5 worm cellular contexts compared by ENCODE assay signal in the genomic region with DNA sequence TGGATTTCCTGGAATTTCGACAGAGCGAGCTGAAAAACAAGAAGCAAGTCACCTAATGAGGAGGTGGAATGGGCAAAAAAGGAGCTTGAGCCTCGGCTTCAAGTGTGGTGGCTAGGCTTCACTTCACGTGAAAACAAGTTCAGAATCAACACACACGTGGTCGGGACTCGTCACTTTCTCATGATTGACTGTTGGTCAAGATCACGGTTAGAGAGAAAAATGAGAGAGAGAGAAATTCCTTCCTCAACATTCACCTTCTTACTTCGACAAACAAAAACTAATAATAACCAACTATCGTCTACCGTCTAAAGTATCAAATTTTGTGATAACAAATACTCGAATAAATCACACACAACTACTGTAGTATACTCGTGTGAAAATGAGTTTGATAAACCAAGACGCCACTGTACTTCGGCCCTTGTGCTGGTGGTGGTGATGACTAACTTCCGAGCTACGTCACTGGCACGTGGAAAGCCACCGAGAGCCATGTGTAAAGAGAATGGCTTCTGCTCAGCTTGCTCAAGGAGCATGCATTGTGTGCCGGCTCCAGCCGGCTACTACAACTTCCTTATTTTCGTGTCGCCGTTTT.
A peak's percentile ranks its signal among the peaks of the same experiment; 100 is the strongest.
TF ChIP-seq lines count a peak whose summit lies in the region.

No protein-coding gene starts in this region.

TF ChIP-seq in whole organism, L1 larva, 84 proteins besides CTCF, POLR2A, EP300 and RAD21 (continues in another document):
- no peak for TF ChIP-seq vab-15 (tag; optimal IDR thresholded peaks at IDR 0.05; lab: Kevin White, UChicago)
- peak in 1 of 2 experiments; percentile 26 for TF ChIP-seq lin-35 (GFP tag; optimal IDR thresholded peaks at IDR 0.05; lab: Kevin White, UChicago)
- no peak for TF ChIP-seq mab-9 (GFP tag; IDR thresholded peaks at IDR 0.05; lab: Robert Waterston, UW)
- no peak for TF ChIP-seq ceh-88 (GFP tag; IDR thresholded peaks at IDR 0.05; lab: Robert Waterston, UW)
- peak in 2 of 6 experiments; percentile 27 to 59 for TF ChIP-seq elt-3 (tag; optimal IDR thresholded peaks at IDR 0.05; lab: Kevin White, UChicago)
- TF ChIP-seq jun-1 (tag; optimal IDR thresholded peaks at IDR 0.05; lab: Kevin White, UChicago): no peak
- peak; percentile 72 for TF ChIP-seq nhr-71 (tag; optimal IDR thresholded peaks at IDR 0.05; lab: Kevin White, UChicago)
- TF ChIP-seq C34B4.2 (tag; optimal IDR thresholded peaks at IDR 0.05; lab: Kevin White, UChicago): no peak
- TF ChIP-seq lir-3 (tag; optimal IDR thresholded peaks at IDR 0.05; lab: Kevin White, UChicago; ENCODE audit: poor library complexity): no peak
- TF ChIP-seq ztf-11 (tag; optimal IDR thresholded peaks at IDR 0.05; lab: Kevin White, UChicago): no peak
- TF ChIP-seq grh-1 (GFP tag; IDR thresholded peaks at IDR 0.05; lab: Robert Waterston, UW): no peak
- peak; percentile 2 for TF ChIP-seq rnt-1 (tag; optimal IDR thresholded peaks at IDR 0.05; lab: Kevin White, UChicago)
- peak; percentile 10 for TF ChIP-seq unc-130 (tag; optimal IDR thresholded peaks at IDR 0.05; lab: Kevin White, UChicago)
- peak; percentile 46 for TF ChIP-seq lin-14 (GFP tag; optimal IDR thresholded peaks at IDR 0.05; lab: Kevin White, UChicago)
- peak; percentile 42 for TF ChIP-seq nhr-20 (tag; optimal IDR thresholded peaks at IDR 0.05; lab: Kevin White, UChicago)
- TF ChIP-seq fkh-10 (GFP tag; optimal IDR thresholded peaks at IDR 0.05; lab: Kevin White, UChicago): no peak

TF ChIP-seq in whole organism, L2 larva, 48 proteins besides CTCF, POLR2A, EP300 and RAD21 (continues in another document):
- TF ChIP-seq crh-2 (tag; optimal IDR thresholded peaks at IDR 0.05; lab: Kevin White, UChicago): peak; percentile 17
- no peak for TF ChIP-seq ztf-4 (tag; optimal IDR thresholded peaks at IDR 0.05; lab: Kevin White, UChicago)
- TF ChIP-seq gmeb-1 (tag; optimal IDR thresholded peaks at IDR 0.05; lab: Kevin White, UChicago): no peak
- peak; percentile 60 for TF ChIP-seq sma-9 (GFP tag; optimal IDR thresholded peaks at IDR 0.05; lab: Kevin White, UChicago)
- TF ChIP-seq sma-9 (tag; optimal IDR thresholded peaks at IDR 0.05; lab: Kevin White, UChicago): no peak
- TF ChIP-seq nhr-129 (tag; optimal IDR thresholded peaks at IDR 0.05; lab: Kevin White, UChicago): peak; percentile 5
- TF ChIP-seq nhr-237 (tag; optimal IDR thresholded peaks at IDR 0.05; lab: Kevin White, UChicago): no peak
- no peak for TF ChIP-seq ZK546.5 (tag; optimal IDR thresholded peaks at IDR 0.05; lab: Kevin White, UChicago)
- TF ChIP-seq sma-3 (GFP tag; optimal IDR thresholded peaks at IDR 0.05; lab: Kevin White, UChicago): no peak
- TF ChIP-seq blmp-1 (tag; optimal IDR thresholded peaks at IDR 0.05; lab: Kevin White, UChicago; ENCODE audit: insufficient read depth): peak; percentile 92
- peak in 1 of 2 experiments; percentile 36 for TF ChIP-seq mdl-1 (tag; optimal IDR thresholded peaks at IDR 0.05; lab: Kevin White, UChicago)
- no peak for TF ChIP-seq ztf-11 (tag; optimal IDR thresholded peaks at IDR 0.05; lab: Kevin White, UChicago)
- TF ChIP-seq peb-1 (tag; optimal IDR thresholded peaks at IDR 0.05; lab: Kevin White, UChicago): no peak
- TF ChIP-seq ztf-1 (GFP tag; conservative IDR thresholded peaks at IDR 0.05; lab: Robert Waterston, UW): no peak
- TF ChIP-seq lin-13 (GFP tag; optimal IDR thresholded peaks at IDR 0.05; lab: Kevin White, UChicago): no peak
- no peak for TF ChIP-seq nhr-23 (tag; optimal IDR thresholded peaks at IDR 0.05; lab: Kevin White, UChicago)
- peak; percentile 14 for TF ChIP-seq nhr-21 (tag; optimal IDR thresholded peaks at IDR 0.05; lab: Kevin White, UChicago)
- TF ChIP-seq mab-5 (tag; optimal IDR thresholded peaks at IDR 0.05; lab: Kevin White, UChicago): no peak

TF ChIP-seq in whole organism, L3 larva, 47 proteins besides CTCF, POLR2A, EP300 and RAD21 (continues in another document):
- TF ChIP-seq nhr-67 (tag; optimal IDR thresholded peaks at IDR 0.05; lab: Kevin White, UChicago): no peak
- peak; percentile 33 for TF ChIP-seq elt-2 (tag; optimal IDR thresholded peaks at IDR 0.05; lab: Kevin White, UChicago)
- TF ChIP-seq fkh-10 (GFP tag; optimal IDR thresholded peaks at IDR 0.05; lab: Kevin White, UChicago): no peak
- TF ChIP-seq lin-39 (tag; optimal IDR thresholded peaks at IDR 0.05; lab: Kevin White, UChicago): no peak
- TF ChIP-seq ceh-16 (tag; optimal IDR thresholded peaks at IDR 0.05; lab: Kevin White, UChicago): no peak
- no peak for TF ChIP-seq lsy-12 (tag; optimal IDR thresholded peaks at IDR 0.05; lab: Kevin White, UChicago)
- TF ChIP-seq nhr-77 (tag; optimal IDR thresholded peaks at IDR 0.05; lab: Kevin White, UChicago): no peak
- TF ChIP-seq jun-1 (tag; optimal IDR thresholded peaks at IDR 0.05; lab: Kevin White, UChicago): no peak
- TF ChIP-seq pqm-1 (tag; optimal IDR thresholded peaks at IDR 0.05; lab: Kevin White, UChicago): peak; percentile 57
- TF ChIP-seq ZK546.5 (tag; optimal IDR thresholded peaks at IDR 0.05; lab: Kevin White, UChicago): no peak
- TF ChIP-seq nhr-25 (tag; optimal IDR thresholded peaks at IDR 0.05; lab: Kevin White, UChicago): peak; percentile 36
- peak; percentile 48 for TF ChIP-seq nhr-43 (tag; optimal IDR thresholded peaks at IDR 0.05; lab: Kevin White, UChicago; ENCODE audit: poor library complexity, severe bottlenecking)
- no peak for TF ChIP-seq unc-62 (GFP tag; optimal IDR thresholded peaks at IDR 0.05; lab: Kevin White, UChicago)
- TF ChIP-seq nhr-76 (tag; optimal IDR thresholded peaks at IDR 0.05; lab: Kevin White, UChicago): no peak
- no peak for TF ChIP-seq nfya-1 (tag; optimal IDR thresholded peaks at IDR 0.05; lab: Kevin White, UChicago; ENCODE audit: insufficient read depth)
- TF ChIP-seq mdl-1 (tag; optimal IDR thresholded peaks at IDR 0.05; lab: Kevin White, UChicago): no peak
- TF ChIP-seq egl-27 (tag; optimal IDR thresholded peaks at IDR 0.05; lab: Kevin White, UChicago): no peak
- TF ChIP-seq nhr-28 (tag; optimal IDR thresholded peaks at IDR 0.05; lab: Kevin White, UChicago): no peak
- TF ChIP-seq sea-2 (GFP tag; optimal IDR thresholded peaks at IDR 0.05; lab: Kevin White, UChicago): no peak

TF ChIP-seq in whole organism, L4 larva, 104 proteins besides CTCF, POLR2A, EP300 and RAD21 (continues in another document):
- TF ChIP-seq aly-2 (tag; optimal IDR thresholded peaks at IDR 0.05; lab: Kevin White, UChicago): no peak
- TF ChIP-seq T26A8.4 (GFP tag; IDR thresholded peaks at IDR 0.05; lab: Robert Waterston, UW): 0 out of 2 replicates have a peak, but pooled peaks have one; percentile 16
- no peak for TF ChIP-seq Y75B8A.6 (GFP tag; IDR thresholded peaks at IDR 0.05; lab: Robert Waterston, UW)
- no peak for TF ChIP-seq rbr-2 (tag; optimal IDR thresholded peaks at IDR 0.05; lab: Kevin White, UChicago)
- TF ChIP-seq nhr-77 (tag; optimal IDR thresholded peaks at IDR 0.05; lab: Kevin White, UChicago): peak; percentile 20
- no peak for TF ChIP-seq lir-3 (tag; optimal IDR thresholded peaks at IDR 0.05; lab: Kevin White, UChicago)
- no peak for TF ChIP-seq jun-1 (tag; optimal IDR thresholded peaks at IDR 0.05; lab: Kevin White, UChicago)
- no peak for TF ChIP-seq daf-8 (GFP tag; IDR thresholded peaks at IDR 0.05; lab: Robert Waterston, UW)
- TF ChIP-seq ceh-28 (tag; optimal IDR thresholded peaks at IDR 0.05; lab: Kevin White, UChicago): no peak
- TF ChIP-seq Y5F2A.4 (GFP tag; optimal IDR thresholded peaks at IDR 0.05; lab: Kevin White, UChicago): no peak
- TF ChIP-seq lsy-2 (tag; optimal IDR thresholded peaks at IDR 0.05; lab: Kevin White, UChicago): no peak
- peak; percentile 45 for TF ChIP-seq nhr-102 (tag; optimal IDR thresholded peaks at IDR 0.05; lab: Kevin White, UChicago)
- no peak for TF ChIP-seq ceh-20 (GFP tag; IDR thresholded peaks at IDR 0.05; lab: Robert Waterston, UW)
- no peak for TF ChIP-seq pha-4 (GFP tag; IDR thresholded peaks at IDR 0.05; lab: Robert Waterston, UW)
- TF ChIP-seq pha-4 (tag; optimal IDR thresholded peaks at IDR 0.05; lab: Kevin White, UChicago): no peak
- peak; percentile 70 for TF ChIP-seq hlh-11 (tag; optimal IDR thresholded peaks at IDR 0.05; lab: Kevin White, UChicago)
- TF ChIP-seq vab-7 (GFP tag; IDR thresholded peaks at IDR 0.05; lab: Robert Waterston, UW): no peak
- no peak for TF ChIP-seq snpc-4 (tag; optimal IDR thresholded peaks at IDR 0.05; lab: Kevin White, UChicago)
- peak; percentile 15 for TF ChIP-seq aha-1 (tag; lab: Kevin White, UChicago)
- TF ChIP-seq hif-1 (tag; optimal IDR thresholded peaks at IDR 0.05; lab: Kevin White, UChicago): peak in 1 of 2 experiments; percentile 7
- TF ChIP-seq zag-1 (tag; optimal IDR thresholded peaks at IDR 0.05; lab: Kevin White, UChicago): no peak

TF ChIP-seq in whole organism, young adult, 124 proteins besides CTCF, POLR2A, EP300 and RAD21 (continues in another document):
- TF ChIP-seq ceh-100 (GFP tag; IDR thresholded peaks at IDR 0.05; lab: Robert Waterston, UW) (no peak), hrde-1 (tag; optimal IDR thresholded peaks at IDR 0.05; lab: Kevin White, UChicago; ENCODE audit: borderline replicate concordance) (no peak), lir-1 (GFP tag; conservative IDR thresholded peaks at IDR 0.05; lab: Robert Waterston, UW) (no peak), mcd-1 (GFP tag; IDR thresholded peaks at IDR 0.05; lab: Robert Waterston, UW) (no peak), Y95B8A.8 (GFP tag; IDR thresholded peaks at IDR 0.05; lab: Robert Waterston, UW) (no peak), cebp-1 (GFP tag; IDR thresholded peaks at IDR 0.05; lab: Robert Waterston, UW) (no peak), cebp-1 (tag; optimal IDR thresholded peaks at IDR 0.05; lab: Kevin White, UChicago) (peak; percentile 21), lsy-27 (tag; optimal IDR thresholded peaks at IDR 0.05; lab: Kevin White, UChicago; ENCODE audit: borderline replicate concordance, insufficient read depth) (no peak), nhr-90 (tag; optimal IDR thresholded peaks at IDR 0.05; lab: Kevin White, UChicago) (no peak), ceh-40 (GFP tag; IDR thresholded peaks at IDR 0.05; lab: Robert Waterston, UW) (no peak), rec-8 (tag; optimal IDR thresholded peaks at IDR 0.05; lab: Kevin White, UChicago) (no peak), C17E4.6 (GFP tag; IDR thresholded peaks at IDR 0.05; lab: Robert Waterston, UW) (no peak), dox-1 (GFP tag; IDR thresholded peaks at IDR 0.05; lab: Robert Waterston, UW) (0 out of 2 replicates have a peak, but pooled peaks have one; percentile 4), egl-18 (GFP tag; IDR thresholded peaks at IDR 0.05; lab: Robert Waterston, UW) (no peak), Y56A3A.18 (GFP tag; IDR thresholded peaks at IDR 0.05; lab: Robert Waterston, UW) (no peak), somi-1 (GFP tag; optimal IDR thresholded peaks at IDR 0.05; lab: Kevin White, UChicago) (peak; percentile 17), pbrm-1 (GFP tag; IDR thresholded peaks at IDR 0.05; lab: Robert Waterston, UW) (no peak), ets-4 (GFP tag; optimal IDR thresholded peaks at IDR 0.05; lab: Kevin White, UChicago) (no peak), atf-7 (tag; optimal IDR thresholded peaks at IDR 0.05; lab: Kevin White, UChicago) (no peak), ztf-18 (tag; optimal IDR thresholded peaks at IDR 0.05; lab: Kevin White, UChicago) (no peak), ztf-28 (GFP tag; IDR thresholded peaks at IDR 0.05; lab: Robert Waterston, UW) (no peak), K12H6.12 (tag; optimal IDR thresholded peaks at IDR 0.05; lab: Kevin White, UChicago) (peak; percentile 24)
